4 worm cellular contexts compared by ENCODE assay signal in the genomic region with DNA sequence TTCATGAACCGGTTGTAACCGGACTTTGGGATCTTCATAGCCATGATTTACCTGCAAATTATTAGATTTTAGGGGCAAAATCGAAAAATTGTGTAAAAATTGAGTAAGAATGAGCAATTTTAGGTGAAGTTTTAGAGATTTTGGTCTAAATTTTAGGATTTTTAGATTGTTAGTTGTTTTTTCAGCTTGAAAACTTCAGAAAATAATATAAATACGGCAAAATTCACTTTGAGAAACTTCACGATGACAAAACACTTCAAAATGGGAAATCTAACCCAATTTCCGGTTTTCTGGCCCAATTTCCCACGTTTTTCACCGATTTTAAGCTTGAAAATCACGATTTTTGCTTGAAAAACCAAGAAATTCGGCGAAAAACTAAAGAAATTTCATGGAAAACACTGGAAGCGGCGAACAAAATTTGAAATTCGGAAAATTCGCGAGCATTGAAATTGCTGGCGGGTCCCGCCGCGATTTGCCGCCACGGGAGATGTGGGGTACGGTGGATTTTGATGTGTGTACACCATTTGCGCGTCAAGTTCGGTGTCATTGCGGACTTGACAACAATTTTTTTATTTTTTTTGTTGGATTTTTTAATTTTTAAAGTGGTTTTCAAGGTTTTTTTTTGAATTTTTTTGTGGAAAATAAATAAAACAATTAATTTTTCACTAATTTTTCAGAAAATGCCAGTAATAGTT.
A peak's percentile ranks its signal among the peaks of the same experiment; 100 is the strongest.
TF ChIP-seq lines count a peak whose summit lies in the region.

cct-8 (minus strand) TSS at position 51 of the 695 bp plus-strand sequence.
Y55F3AR.2 (plus strand) TSS at position 672 of the 695 bp plus-strand sequence.

TF ChIP-seq in whole organism, L1 larva, 84 proteins besides CTCF, POLR2A, EP300 and RAD21 (continued from another document and continues in another):
- TF ChIP-seq snpc-4 (tag; optimal IDR thresholded peaks at IDR 0.05; lab: Kevin White, UChicago) (peak; percentile 90), nhr-84 (tag; optimal IDR thresholded peaks at IDR 0.05; lab: Kevin White, UChicago) (peak; percentile 24), ets-5 (GFP tag; IDR thresholded peaks at IDR 0.05; lab: Robert Waterston, UW) (no peak), nhr-20 (tag; optimal IDR thresholded peaks at IDR 0.05; lab: Kevin White, UChicago) (peak; percentile 97), nhr-237 (tag; optimal IDR thresholded peaks at IDR 0.05; lab: Kevin White, UChicago) (peak; percentile 78), unc-86 (tag; optimal IDR thresholded peaks at IDR 0.05; lab: Kevin White, UChicago) (peak; percentile 98), aly-2 (tag; optimal IDR thresholded peaks at IDR 0.05; lab: Kevin White, UChicago) (peak; percentile 97), grh-1 (GFP tag; IDR thresholded peaks at IDR 0.05; lab: Robert Waterston, UW) (peak; percentile 99), mab-9 (GFP tag; IDR thresholded peaks at IDR 0.05; lab: Robert Waterston, UW) (peak; percentile 98), pax-3 (tag; optimal IDR thresholded peaks at IDR 0.05; lab: Kevin White, UChicago) (peak; percentile 98), lin-35 (GFP tag; optimal IDR thresholded peaks at IDR 0.05; lab: Kevin White, UChicago) (peak; percentile 89 to 93), mdl-1 (tag; optimal IDR thresholded peaks at IDR 0.05; lab: Kevin White, UChicago) (peak in 1 of 2 experiments; percentile 87), nhr-85 (tag; lab: Kevin White, UChicago) (peak; percentile 98), swsn-7 (tag; optimal IDR thresholded peaks at IDR 0.05; lab: Kevin White, UChicago) (peak; percentile 99), sup-37 (GFP tag; optimal IDR thresholded peaks at IDR 0.05; lab: Kevin White, UChicago) (peak; percentile 99), lin-14 (GFP tag; optimal IDR thresholded peaks at IDR 0.05; lab: Kevin White, UChicago) (peak; percentile 97), elt-3 (tag; optimal IDR thresholded peaks at IDR 0.05; lab: Kevin White, UChicago) (peak in 3 of 6 experiments; percentile 36 to 95 (median 91)), Y116A8C.19 (tag; optimal IDR thresholded peaks at IDR 0.05; lab: Kevin White, UChicago; ENCODE audit: borderline replicate concordance) (peak; percentile 36), F16B12.6 (tag; optimal IDR thresholded peaks at IDR 0.05; lab: Kevin White, UChicago) (peak; percentile 100), isw-1 (GFP tag; IDR thresholded peaks at IDR 0.05; lab: Robert Waterston, UW) (peak; percentile 99), skn-1 (tag; optimal IDR thresholded peaks at IDR 0.05; lab: Kevin White, UChicago) (peak; percentile 93), nhr-90 (tag; optimal IDR thresholded peaks at IDR 0.05; lab: Kevin White, UChicago; ENCODE audit: poor library complexity) (peak; percentile 97), hlh-17 (GFP tag; optimal IDR thresholded peaks at IDR 0.05; lab: Kevin White, UChicago; ENCODE audit: borderline replicate concordance) (no peak), fkh-4 (tag; optimal IDR thresholded peaks at IDR 0.05; lab: Kevin White, UChicago; ENCODE audit: borderline replicate concordance) (peak; percentile 89), sox-4 (tag; optimal IDR thresholded peaks at IDR 0.05; lab: Kevin White, UChicago) (peak; percentile 92), ceh-88 (GFP tag; IDR thresholded peaks at IDR 0.05; lab: Robert Waterston, UW) (peak; percentile 97), fkh-8 (tag; optimal IDR thresholded peaks at IDR 0.05; lab: Kevin White, UChicago) (peak; percentile 99), xbp-1 (tag; optimal IDR thresholded peaks at IDR 0.05; lab: Kevin White, UChicago) (peak; percentile 97), lin-13 (GFP tag; optimal IDR thresholded peaks at IDR 0.05; lab: Kevin White, UChicago) (peak; percentile 96)

TF ChIP-seq in whole organism, L3 larva, 47 proteins besides CTCF, POLR2A, EP300 and RAD21 (continued from another document):
- TF ChIP-seq mml-1 (tag; optimal IDR thresholded peaks at IDR 0.05; lab: Kevin White, UChicago) (no peak), ceh-9 (tag; optimal IDR thresholded peaks at IDR 0.05; lab: Kevin White, UChicago) (no peak), nhr-28 (tag; optimal IDR thresholded peaks at IDR 0.05; lab: Kevin White, UChicago) (no peak), R02D3.7 (tag; optimal IDR thresholded peaks at IDR 0.05; lab: Kevin White, UChicago) (peak; percentile 94), zag-1 (tag; optimal IDR thresholded peaks at IDR 0.05; lab: Kevin White, UChicago) (peak; percentile 38), nfya-1 (tag; optimal IDR thresholded peaks at IDR 0.05; lab: Kevin White, UChicago; ENCODE audit: insufficient read depth) (peak; percentile 99), nhr-11 (tag; optimal IDR thresholded peaks at IDR 0.05; lab: Kevin White, UChicago) (no peak), nhr-67 (tag; optimal IDR thresholded peaks at IDR 0.05; lab: Kevin White, UChicago) (peak; percentile 65), pqm-1 (tag; optimal IDR thresholded peaks at IDR 0.05; lab: Kevin White, UChicago) (peak; percentile 83), unc-39 (tag; optimal IDR thresholded peaks at IDR 0.05; lab: Kevin White, UChicago) (no peak), nhr-77 (tag; optimal IDR thresholded peaks at IDR 0.05; lab: Kevin White, UChicago) (peak; percentile 91), egl-27 (tag; optimal IDR thresholded peaks at IDR 0.05; lab: Kevin White, UChicago) (peak; percentile 83), fkh-10 (GFP tag; optimal IDR thresholded peaks at IDR 0.05; lab: Kevin White, UChicago) (peak; percentile 98), fos-1 (tag; optimal IDR thresholded peaks at IDR 0.05; lab: Kevin White, UChicago) (no peak), nhr-76 (tag; optimal IDR thresholded peaks at IDR 0.05; lab: Kevin White, UChicago) (peak; percentile 49), egl-5 (tag; optimal IDR thresholded peaks at IDR 0.05; lab: Kevin White, UChicago) (peak; percentile 92), ceh-82 (tag; optimal IDR thresholded peaks at IDR 0.05; lab: Kevin White, UChicago) (peak; percentile 89), ceh-28 (tag; optimal IDR thresholded peaks at IDR 0.05; lab: Kevin White, UChicago) (peak; percentile 93), mdl-1 (tag; optimal IDR thresholded peaks at IDR 0.05; lab: Kevin White, UChicago) (no peak), sea-2 (GFP tag; optimal IDR thresholded peaks at IDR 0.05; lab: Kevin White, UChicago) (no peak), nhr-12 (tag; optimal IDR thresholded peaks at IDR 0.05; lab: Kevin White, UChicago) (no peak), hmg-11 (tag; optimal IDR thresholded peaks at IDR 0.05; lab: Kevin White, UChicago) (peak; percentile 91), pha-4 (tag; optimal IDR thresholded peaks at IDR 0.05; lab: Kevin White, UChicago) (peak; percentile 97), tbx-2 (tag; optimal IDR thresholded peaks at IDR 0.05; lab: Kevin White, UChicago) (peak; percentile 94), unc-62 (GFP tag; optimal IDR thresholded peaks at IDR 0.05; lab: Kevin White, UChicago) (peak; percentile 29), skn-1 (tag; optimal IDR thresholded peaks at IDR 0.05; lab: Kevin White, UChicago) (peak; percentile 92), nhr-43 (tag; optimal IDR thresholded peaks at IDR 0.05; lab: Kevin White, UChicago; ENCODE audit: poor library complexity, severe bottlenecking) (peak; percentile 97), ceh-16 (tag; optimal IDR thresholded peaks at IDR 0.05; lab: Kevin White, UChicago) (peak; percentile 40), ztf-4 (tag; optimal IDR thresholded peaks at IDR 0.05; lab: Kevin White, UChicago) (peak; percentile 69), nhr-23 (tag; optimal IDR thresholded peaks at IDR 0.05; lab: Kevin White, UChicago) (peak; percentile 98)
TF ChIP-seq in whole organism, L3 larva: peak in this region for 34.

TF ChIP-seq in whole organism, early embryonic, 17 proteins besides CTCF, POLR2A, EP300 and RAD21 (continued from another document):
- peak; percentile 35 for TF ChIP-seq hmbx-1 (tag; optimal IDR thresholded peaks at IDR 0.05; lab: Kevin White, UChicago)

TF ChIP-seq in whole organism, young adult, 124 proteins besides CTCF, POLR2A, EP300 and RAD21 (continued from another document and continues in another):
- TF ChIP-seq snpc-1.1 (tag; optimal IDR thresholded peaks at IDR 0.05; lab: Kevin White, UChicago; ENCODE audit: insufficient read depth) = peak; percentile 71
- peak; percentile 78 for TF ChIP-seq xnd-1 (tag; optimal IDR thresholded peaks at IDR 0.05; lab: Kevin White, UChicago)
- TF ChIP-seq hlh-26 (GFP tag; conservative IDR thresholded peaks at IDR 0.05; lab: Robert Waterston, UW) = no peak
- TF ChIP-seq egl-44 (GFP tag; IDR thresholded peaks at IDR 0.05; lab: Robert Waterston, UW) = peak; percentile 74; the same call in 1 of the 2 replicates
- TF ChIP-seq ztf-6 (GFP tag; IDR thresholded peaks at IDR 0.05; lab: Robert Waterston, UW) = peak; percentile 93
- peak; percentile 93 for TF ChIP-seq B0019.2 (GFP tag; conservative IDR thresholded peaks at IDR 0.05; lab: Robert Waterston, UW)
- TF ChIP-seq attf-3 (GFP tag; conservative IDR thresholded peaks at IDR 0.05; lab: Robert Waterston, UW) = peak; percentile 95
- TF ChIP-seq Y79H2A.3 (GFP tag; conservative IDR thresholded peaks at IDR 0.05; lab: Robert Waterston, UW) = peak; percentile 82
- peak; percentile 93 for TF ChIP-seq efl-1 (GFP tag; optimal IDR thresholded peaks at IDR 0.05; lab: Kevin White, UChicago)
- TF ChIP-seq ceh-91 (GFP tag; IDR thresholded peaks at IDR 0.05; lab: Robert Waterston, UW) = peak; percentile 96
- TF ChIP-seq aptf-3 (GFP tag; IDR thresholded peaks at IDR 0.05; lab: Robert Waterston, UW) = peak; percentile 83; the same call in 1 of the 2 replicates
- TF ChIP-seq madf-10 (tag; optimal IDR thresholded peaks at IDR 0.05; lab: Kevin White, UChicago) = peak; percentile 89
- TF ChIP-seq B0035.1 (tag; optimal IDR thresholded peaks at IDR 0.05; lab: Kevin White, UChicago) = peak; percentile 82
- TF ChIP-seq akir-1 (GFP tag; optimal IDR thresholded peaks at IDR 0.05; lab: Kevin White, UChicago) = no peak
- no peak for TF ChIP-seq hlh-12 (tag; optimal IDR thresholded peaks at IDR 0.05; lab: Kevin White, UChicago)
- peak; percentile 12 for TF ChIP-seq die-1 (tag; optimal IDR thresholded peaks at IDR 0.05; lab: Kevin White, UChicago)
- TF ChIP-seq D2030.7 (GFP tag; IDR thresholded peaks at IDR 0.05; lab: Robert Waterston, UW) = peak; percentile 97
- TF ChIP-seq unc-130 (GFP tag; optimal IDR thresholded peaks at IDR 0.05; lab: Kevin White, UChicago) = peak; percentile 71
- peak; percentile 98 for TF ChIP-seq lin-40 (tag; optimal IDR thresholded peaks at IDR 0.05; lab: Kevin White, UChicago)
- TF ChIP-seq egrh-3 (GFP tag; IDR thresholded peaks at IDR 0.05; lab: Robert Waterston, UW) = peak; percentile 47; the same call in 1 of the 2 replicates
- peak; percentile 94 for TF ChIP-seq F10E7.11 (tag; optimal IDR thresholded peaks at IDR 0.05; lab: Kevin White, UChicago)
- peak; percentile 62; the same call in 1 of the 2 replicates for TF ChIP-seq Y53F4B.3 (GFP tag; IDR thresholded peaks at IDR 0.05; lab: Robert Waterston, UW)
- TF ChIP-seq snpc-1.3 (tag; optimal IDR thresholded peaks at IDR 0.05; lab: Kevin White, UChicago; ENCODE audit: insufficient read depth) = peak; percentile 96
- peak; percentile 65; the same call in 1 of the 2 replicates for TF ChIP-seq lin-26 (GFP tag; IDR thresholded peaks at IDR 0.05; lab: Robert Waterston, UW)
- TF ChIP-seq fkh-3 (tag; optimal IDR thresholded peaks at IDR 0.05; lab: Kevin White, UChicago) = peak; percentile 79
- TF ChIP-seq nhr-27 (tag; optimal IDR thresholded peaks at IDR 0.05; lab: Kevin White, UChicago) = peak; percentile 37
- TF ChIP-seq lag-1 (GFP tag; IDR thresholded peaks at IDR 0.05; lab: Robert Waterston, UW) = 0 out of 2 replicates have a peak, but pooled peaks have one; percentile 74
- peak; percentile 4 for TF ChIP-seq T07F8.4 (tag; optimal IDR thresholded peaks at IDR 0.05; lab: Kevin White, UChicago)
- TF ChIP-seq bed-1 (GFP tag; IDR thresholded peaks at IDR 0.05; lab: Robert Waterston, UW) = 0 out of 2 replicates have a peak, but pooled peaks have one; percentile 77
- TF ChIP-seq F52B5.7 (tag; optimal IDR thresholded peaks at IDR 0.05; lab: Kevin White, UChicago) = peak; percentile 92
- TF ChIP-seq Y95B8A.8 (GFP tag; IDR thresholded peaks at IDR 0.05; lab: Robert Waterston, UW) = peak; percentile 97
- TF ChIP-seq gei-17 (GFP tag; optimal IDR thresholded peaks at IDR 0.05; lab: Kevin White, UChicago) = peak; percentile 93
- peak; percentile 99 for TF ChIP-seq B0336.3 (GFP tag; IDR thresholded peaks at IDR 0.05; lab: Robert Waterston, UW)
- TF ChIP-seq nhr-179 (tag; optimal IDR thresholded peaks at IDR 0.05; lab: Kevin White, UChicago) = no peak
- TF ChIP-seq rec-8 (tag; optimal IDR thresholded peaks at IDR 0.05; lab: Kevin White, UChicago) = peak; percentile 35 to 38
- peak; percentile 49 for TF ChIP-seq nhr-90 (tag; optimal IDR thresholded peaks at IDR 0.05; lab: Kevin White, UChicago)
- TF ChIP-seq sptf-2 (GFP tag; optimal IDR thresholded peaks at IDR 0.05; lab: Kevin White, UChicago) = peak; percentile 8
- TF ChIP-seq lsy-27 (tag; optimal IDR thresholded peaks at IDR 0.05; lab: Kevin White, UChicago; ENCODE audit: borderline replicate concordance, insufficient read depth) = peak; percentile 80
- TF ChIP-seq bed-2 (GFP tag; IDR thresholded peaks at IDR 0.05; lab: Robert Waterston, UW) = no peak
- peak; percentile 96 for TF ChIP-seq let-526 (GFP tag; IDR thresholded peaks at IDR 0.05; lab: Robert Waterston, UW)
- TF ChIP-seq sdz-38 (tag; optimal IDR thresholded peaks at IDR 0.05; lab: Kevin White, UChicago) = no peak
- peak; percentile 96 for TF ChIP-seq hmg-20 (GFP tag; IDR thresholded peaks at IDR 0.05; lab: Robert Waterston, UW)
- peak; percentile 96 for TF ChIP-seq cebp-2 (GFP tag; IDR thresholded peaks at IDR 0.05; lab: Robert Waterston, UW)
- TF ChIP-seq nhr-80 (tag; optimal IDR thresholded peaks at IDR 0.05; lab: Kevin White, UChicago) = peak; percentile 29
- peak; percentile 90 for TF ChIP-seq F23B12.7 (tag; optimal IDR thresholded peaks at IDR 0.05; lab: Kevin White, UChicago; ENCODE audit: insufficient read depth)
- TF ChIP-seq zfh-2 (GFP tag; conservative IDR thresholded peaks at IDR 0.05; lab: Robert Waterston, UW) = peak; percentile 91
- peak; percentile 86 for TF ChIP-seq F22D6.2 (tag; optimal IDR thresholded peaks at IDR 0.05; lab: Kevin White, UChicago)
- TF ChIP-seq F49E8.2 (tag; optimal IDR thresholded peaks at IDR 0.05; lab: Kevin White, UChicago; ENCODE audit: insufficient read depth) = peak; percentile 95
- TF ChIP-seq aptf-2 (GFP tag; conservative IDR thresholded peaks at IDR 0.05; lab: Robert Waterston, UW) = peak; percentile 71
- peak; percentile 65 for TF ChIP-seq F57C9.4 (tag; optimal IDR thresholded peaks at IDR 0.05; lab: Kevin White, UChicago)
- peak; percentile 96 for TF ChIP-seq snpc-3.4 (tag; optimal IDR thresholded peaks at IDR 0.05; lab: Kevin White, UChicago)
- peak; percentile 87; the same call in 1 of the 2 replicates for TF ChIP-seq sea-2 (GFP tag; IDR thresholded peaks at IDR 0.05; lab: Robert Waterston, UW)
- TF ChIP-seq ztf-18 (tag; optimal IDR thresholded peaks at IDR 0.05; lab: Kevin White, UChicago) = peak; percentile 61
- peak; percentile 91 for TF ChIP-seq mel-28 (tag; optimal IDR thresholded peaks at IDR 0.05; lab: Kevin White, UChicago; ENCODE audit: borderline replicate concordance)
- peak; percentile 99 for TF ChIP-seq dox-1 (GFP tag; IDR thresholded peaks at IDR 0.05; lab: Robert Waterston, UW)
- TF ChIP-seq attf-5 (GFP tag; optimal IDR thresholded peaks at IDR 0.05; lab: Kevin White, UChicago) = peak; percentile 97
- TF ChIP-seq him-1 (tag; optimal IDR thresholded peaks at IDR 0.05; lab: Kevin White, UChicago) = peak; percentile 66
- TF ChIP-seq F37B4.10 (GFP tag; IDR thresholded peaks at IDR 0.05; lab: Robert Waterston, UW) = no peak
- peak; percentile 97 for TF ChIP-seq C17E4.6 (GFP tag; IDR thresholded peaks at IDR 0.05; lab: Robert Waterston, UW)
- peak; percentile 98 for TF ChIP-seq madf-6 (GFP tag; IDR thresholded peaks at IDR 0.05; lab: Robert Waterston, UW)
- peak; percentile 99 for TF ChIP-seq athp-1 (tag; optimal IDR thresholded peaks at IDR 0.05; lab: Kevin White, UChicago)
- TF ChIP-seq ama-1 (optimal IDR thresholded peaks at IDR 0.05; lab: Kevin White, UChicago) = no peak
- TF ChIP-seq ama-1 (GFP tag; optimal IDR thresholded peaks at IDR 0.05; lab: Kevin White, UChicago) = peak in 1 of 2 experiments; percentile 44
- peak; percentile 99 for TF ChIP-seq tlf-1 (GFP tag; optimal IDR thresholded peaks at IDR 0.05; lab: Kevin White, UChicago)
